Fruit fly (Drosophila melanogaster) whole organism, prepupa: Measurements from ENCODE around the gene CG8641.
A peak's percentile ranks its signal among the peaks of the same experiment; 100 is the strongest.

Experiments used
- Blimp-1 ChIP-seq: fragments of 200-800 bp; sonication (Bioruptor generic); optimal IDR thresholded peaks from 3 replicates; lab custom pipeline; 2017; ENCODE audit warnings: missing biosample characterization, missing genetic modification characterization, mild to moderate bottlenecking, moderate library complexity, missing genetic modification reagents
- CG10631 ChIP-seq: fragments of 200-800 bp; sonication (Bioruptor generic); optimal IDR thresholded peaks from 2 replicates; lab custom pipeline; 2016; ENCODE audit warnings: missing biosample characterization, missing genetic modification characterization
- CG10669 ChIP-seq: fragments of 200-800 bp; sonication (Bioruptor generic); optimal IDR thresholded peaks from 3 replicates; lab custom pipeline; 2018; ENCODE audit warnings: missing biosample characterization, mild to moderate bottlenecking, missing genetic modification characterization, moderate library complexity
- CG11294 ChIP-seq: fragments of 200-800 bp; sonication (Bioruptor generic); IDR thresholded peaks from 2 replicates; pipeline ENCODE4 v1.3.6; 2022; ENCODE audit warnings: missing biosample characterization, missing genetic modification characterization
- CG15336 ChIP-seq: fragments of 200-800 bp; sonication (Bioruptor generic); IDR thresholded peaks from 2 replicates; pipeline ENCODE4 v1.3.6; 2022; ENCODE audit warnings: missing biosample characterization, missing genetic modification characterization
- CG1621 ChIP-seq: fragments of 200-800 bp; sonication (Bioruptor generic); optimal IDR thresholded peaks from 3 replicates; lab custom pipeline; 2018; ENCODE audit warnings: missing biosample characterization, mild to moderate bottlenecking, missing genetic modification characterization
- CG3032 ChIP-seq: fragments of 200-800 bp; optimal IDR thresholded peaks from 2 replicates; lab custom pipeline; 2019; ENCODE audit warnings: missing biosample characterization, mild to moderate bottlenecking, missing genetic modification characterization, moderate library complexity
- CG31627 ChIP-seq: fragments of 200-800 bp; sonication (Bioruptor generic); optimal IDR thresholded peaks from 3 replicates; lab custom pipeline; 2016; ENCODE audit warnings: missing biosample characterization, missing genetic modification characterization
- CG32006 ChIP-seq: fragments of 200-800 bp; sonication (Bioruptor generic); optimal IDR thresholded peaks from 3 replicates; lab custom pipeline; 2017; ENCODE audit warnings: missing biosample characterization, mild to moderate bottlenecking, missing genetic modification characterization
- CG3919 ChIP-seq: fragments of 200-800 bp; sonication (Bioruptor generic); optimal IDR thresholded peaks from 3 replicates; lab custom pipeline; 2016; ENCODE audit warnings: missing biosample characterization, missing genetic modification characterization
- CG4318 ChIP-seq: fragments of 200-800 bp; sonication (Bioruptor generic); optimal IDR thresholded peaks from 3 replicates; lab custom pipeline; 2017; ENCODE audit warnings: missing biosample characterization, mild to moderate bottlenecking, missing genetic modification characterization
- CG6163 ChIP-seq: fragments of 200-800 bp; sonication (Bioruptor generic); IDR thresholded peaks from 3 replicates; pipeline ENCODE4 v1.3.6; 2022; ENCODE audit warnings: missing biosample characterization, missing genetic modification characterization
- CG6276 ChIP-seq: fragments of 200-800 bp; sonication (Bioruptor generic); optimal IDR thresholded peaks from 2 replicates; lab custom pipeline; 2017; ENCODE audit warnings: missing biosample characterization, mild to moderate bottlenecking, missing genetic modification characterization
- CG6792 ChIP-seq: fragments of 200-800 bp; sonication (Bioruptor generic); optimal IDR thresholded peaks from 3 replicates; lab custom pipeline; 2016; ENCODE audit warnings: missing biosample characterization, missing genetic modification characterization
- CG6854 ChIP-seq: fragments of 200-800 bp; sonication (Bioruptor generic); optimal IDR thresholded peaks from 2 replicates; lab custom pipeline; 2017; ENCODE audit warnings: missing biosample characterization, mild to moderate bottlenecking, missing genetic modification characterization
- CG8119 ChIP-seq: fragments of 200-800 bp; sonication (Bioruptor generic); IDR thresholded peaks from 3 replicates; pipeline ENCODE4 v1.3.6; 2022; ENCODE audit warnings: missing biosample characterization, missing genetic modification characterization
- CG9139 ChIP-seq: fragments of 200-800 bp; sonication (Bioruptor generic); optimal IDR thresholded peaks from 3 replicates; lab custom pipeline; 2017; ENCODE audit warnings: missing biosample characterization, mild to moderate bottlenecking, missing genetic modification characterization
- Eip78C ChIP-seq: fragments of 200-800 bp; sonication (Bioruptor generic); peaks from one replicate; lab custom pipeline; 2016; ENCODE audit warnings: missing biosample characterization, missing genetic modification characterization
- Eip93F ChIP-seq: fragments of 200-800 bp; sonication (Bioruptor generic); optimal IDR thresholded peaks from 2 replicates; lab custom pipeline; 2016; ENCODE audit warnings: missing biosample characterization, mild to moderate bottlenecking, missing genetic modification characterization
- Ets96B ChIP-seq: fragments of 200-800 bp; optimal IDR thresholded peaks from 2 replicates; lab custom pipeline; 2019; ENCODE audit warnings: missing biosample characterization, mild to moderate bottlenecking, missing genetic modification characterization, moderate library complexity
- Gug ChIP-seq: fragments of 200-800 bp; sonication (Bioruptor generic); IDR thresholded peaks from 2 replicates; pipeline ENCODE4 v1.3.6; 2022; ENCODE audit warnings: missing biosample characterization, missing genetic modification characterization
- Hr39 ChIP-seq: fragments of 200-800 bp; sonication (Bioruptor generic); optimal IDR thresholded peaks from 2 replicates; lab custom pipeline; 2016; ENCODE audit warnings: missing biosample characterization, missing genetic modification characterization
- Hr4 ChIP-seq: fragments of 200-800 bp; sonication (Bioruptor generic); optimal IDR thresholded peaks from 3 replicates; lab custom pipeline; 2016; ENCODE audit warnings: missing biosample characterization, missing genetic modification characterization
- Lpt ChIP-seq: fragments of 200-800 bp; sonication (Bioruptor generic); optimal IDR thresholded peaks from 3 replicates; lab custom pipeline; 2016; ENCODE audit warnings: missing biosample characterization, missing genetic modification characterization
- Met ChIP-seq: fragments of 200-800 bp; sonication (Bioruptor generic); optimal IDR thresholded peaks from 3 replicates; lab custom pipeline; 2016; ENCODE audit warnings: missing biosample characterization, missing genetic modification characterization
- Smox ChIP-seq: fragments of 200-800 bp; sonication (Bioruptor generic); optimal IDR thresholded peaks from 3 replicates; lab custom pipeline; 2016; ENCODE audit warnings: missing biosample characterization, missing genetic modification characterization
- Sox102F ChIP-seq: fragments of 200-800 bp; sonication (Bioruptor generic); optimal IDR thresholded peaks from 2 replicates; lab custom pipeline; 2016; ENCODE audit warnings: missing biosample characterization, mild to moderate bottlenecking, missing genetic modification characterization
- acj6 ChIP-seq: fragments of 200-800 bp; sonication (Bioruptor generic); optimal IDR thresholded peaks from 3 replicates; lab custom pipeline; 2016; ENCODE audit warnings: missing biosample characterization, missing genetic modification characterization
- cyc ChIP-seq: fragments of 200-800 bp; sonication (Bioruptor generic); optimal IDR thresholded peaks from 3 replicates; lab custom pipeline; 2016; ENCODE audit warnings: missing biosample characterization, missing genetic modification characterization
- dac ChIP-seq: fragments of 200-800 bp; sonication (Bioruptor generic); optimal IDR thresholded peaks from 2 replicates; lab custom pipeline; 2017; ENCODE audit warnings: missing biosample characterization, mild to moderate bottlenecking, missing genetic modification characterization
- eg ChIP-seq: fragments of 200-800 bp; sonication (Bioruptor generic); IDR thresholded peaks from 3 replicates; pipeline ENCODE4 v1.3.6; 2022; ENCODE audit warnings: missing biosample characterization, missing genetic modification characterization
- esn ChIP-seq: fragments of 200-800 bp; sonication (Bioruptor generic); optimal IDR thresholded peaks from 2 replicates; lab custom pipeline; 2016; ENCODE audit warnings: missing biosample characterization, mild to moderate bottlenecking, missing genetic modification characterization, moderate library complexity
- fd59A ChIP-seq: fragments of 200-800 bp; sonication (Bioruptor generic); optimal IDR thresholded peaks from 2 replicates; lab custom pipeline; 2017; ENCODE audit warnings: missing biosample characterization, mild to moderate bottlenecking, missing genetic modification characterization, missing genetic modification reagents
- fkh ChIP-seq: fragments of 200-800 bp; sonication (Bioruptor generic); optimal IDR thresholded peaks from 3 replicates; lab custom pipeline; 2017; ENCODE audit warnings: missing biosample characterization, mild to moderate bottlenecking, missing genetic modification characterization, moderate library complexity
- net ChIP-seq: fragments of 200-800 bp; sonication (Bioruptor generic); optimal IDR thresholded peaks from 3 replicates; lab custom pipeline; 2016; ENCODE audit warnings: missing biosample characterization, missing genetic modification characterization
- pdm3 ChIP-seq: fragments of 200-800 bp; sonication (Bioruptor generic); optimal IDR thresholded peaks from 3 replicates; lab custom pipeline; 2016; ENCODE audit warnings: missing biosample characterization, missing genetic modification characterization
- salr ChIP-seq, 2 experiments: fragments of 200-800 bp; sonication (Bioruptor generic); optimal IDR thresholded peaks; 3 replicates each; lab custom pipeline; 2016 to 2018; ENCODE audit warnings: missing biosample characterization in 2 of 2, missing genetic modification characterization in 2 of 2, mild to moderate bottlenecking in 1 of 2
- spab ChIP-seq: fragments of 200-800 bp; sonication (Bioruptor generic); optimal IDR thresholded peaks from 2 replicates; lab custom pipeline; 2017; ENCODE audit warnings: missing biosample characterization, mild to moderate bottlenecking, missing genetic modification characterization, missing genetic modification reagents
- vri ChIP-seq: fragments of 200-800 bp; sonication (Bioruptor generic); optimal IDR thresholded peaks from 3 replicates; lab custom pipeline; 2016; ENCODE audit warnings: missing biosample characterization, mild to moderate bottlenecking, missing genetic modification characterization

Gene CG8641

dm6 chr3L:7113010-7113409 lies 35.7 kb upstream of the CG8641 start (continued):
- TF ChIP-seq spab (GFP tag; lab: Kevin White, UChicago) (peak; percentile 59), cyc (GFP tag; lab: Kevin White, UChicago) (peak; percentile 41), Smox (GFP tag; lab: Kevin White, UChicago) (peak; percentile 47), Blimp-1 (GFP tag; lab: Kevin White, UChicago) (no peak), CG6792 (GFP tag; lab: Kevin White, UChicago) (peak; percentile 37), CG1621 (peak; percentile 63), Sox102F (GFP tag; lab: Kevin White, UChicago) (peak; percentile 63)

dm6 chr3L:7105693-7106092 lies 28.4 kb upstream of the CG8641 start:
- TF ChIP-seq Ets96B = no peak
- TF ChIP-seq Eip78C = peak; percentile 57
- TF ChIP-seq vri (GFP tag; lab: Kevin White, UChicago) = no peak
- 0 out of 3 replicates have a peak, but pooled peaks have one; percentile 13 for TF ChIP-seq CG8119
- TF ChIP-seq Hr4 (GFP tag; lab: Kevin White, UChicago) = peak; percentile 13
- no peak for TF ChIP-seq CG6163
- no peak for TF ChIP-seq CG9139 (GFP tag; lab: Kevin White, UChicago)
- no peak for TF ChIP-seq esn (GFP tag; lab: Kevin White, UChicago)
- peak; percentile 32 for TF ChIP-seq CG32006
- TF ChIP-seq fkh (GFP tag; lab: Kevin White, UChicago) = no peak

- TF ChIP-seq Eip78C = peak; percentile 17
- TF ChIP-seq Lpt (GFP tag; lab: Kevin White, UChicago) = no peak
These were observed 27.2 kb upstream of the CG8641 start for dm6 chr3L:7104485-7104884.

- TF ChIP-seq Ets96B = no peak
- TF ChIP-seq CG4318 = peak; percentile 15
- TF ChIP-seq fd59A (GFP tag; lab: Kevin White, UChicago) = no peak
- TF ChIP-seq CG8119 = peak; percentile 20; the same call in 1 of the 3 replicates
- TF ChIP-seq Hr4 (GFP tag; lab: Kevin White, UChicago) = peak; percentile 29
- no peak for TF ChIP-seq CG6792 (GFP tag; lab: Kevin White, UChicago)
- TF ChIP-seq CG32006 = peak; percentile 56
- TF ChIP-seq CG3032 = no peak
- no peak for TF ChIP-seq CG31627
- no peak for TF ChIP-seq Gug (GFP tag; lab: Robert Waterston, UW)
- TF ChIP-seq pdm3 (GFP tag; lab: Kevin White, UChicago) = no peak
- no peak for TF ChIP-seq CG6854 (GFP tag; lab: Kevin White, UChicago)
- TF ChIP-seq Eip93F (GFP tag; lab: Kevin White, UChicago) = no peak
These were observed 26.7 kb upstream of the CG8641 start for dm6 chr3L:7103941-7104340.

- TF ChIP-seq Met (peak; percentile 3), CG3919 (GFP tag; lab: Kevin White, UChicago) (peak; percentile 27), acj6 (GFP tag; lab: Kevin White, UChicago) (peak; percentile 10), CG32006 (peak; percentile 48), CG8119 (peak; percentile 46; the same call in 2 of the 3 replicates), cyc (GFP tag; lab: Kevin White, UChicago) (no peak), CG6163 (peak; percentile 56; the same call in 2 of the 3 replicates), Gug (GFP tag; lab: Robert Waterston, UW) (peak; percentile 37; the same call in 1 of the 2 replicates), CG11294 (GFP tag; lab: Robert Waterston, UW) (peak; percentile 27; the same call in 1 of the 2 replicates), Hr39 (GFP tag; lab: Kevin White, UChicago) (peak; percentile 25), CG6276 (GFP tag; lab: Kevin White, UChicago) (peak; percentile 33), pdm3 (GFP tag; lab: Kevin White, UChicago) (peak; percentile 18), Eip78C (peak; percentile 63), dac (no peak), Lpt (GFP tag; lab: Kevin White, UChicago) (peak; percentile 40), CG10669 (GFP tag; lab: Kevin White, UChicago) (no peak), CG4318 (peak; percentile 2), CG6792 (GFP tag; lab: Kevin White, UChicago) (no peak), CG15336 (GFP tag; lab: Robert Waterston, UW) (peak; percentile 67), Hr4 (GFP tag; lab: Kevin White, UChicago) (peak; percentile 61), salr (GFP tag; optimal IDR thresholded peaks at IDR 0.05; lab: Kevin White, UChicago) (peak in 1 of 2 experiments; percentile 8), eg (peak; percentile 77), CG10631 (GFP tag; lab: Kevin White, UChicago) (no peak), net (peak; percentile 1)
These were observed 19.3 kb upstream of the CG8641 start for dm6 chr3L:7096530-7096929.
